Fruit fly (Drosophila melanogaster): ENCODE data around the gene a10.
A peak's percentile ranks its signal among the peaks of the same experiment; 100 is the strongest.

DNA sequence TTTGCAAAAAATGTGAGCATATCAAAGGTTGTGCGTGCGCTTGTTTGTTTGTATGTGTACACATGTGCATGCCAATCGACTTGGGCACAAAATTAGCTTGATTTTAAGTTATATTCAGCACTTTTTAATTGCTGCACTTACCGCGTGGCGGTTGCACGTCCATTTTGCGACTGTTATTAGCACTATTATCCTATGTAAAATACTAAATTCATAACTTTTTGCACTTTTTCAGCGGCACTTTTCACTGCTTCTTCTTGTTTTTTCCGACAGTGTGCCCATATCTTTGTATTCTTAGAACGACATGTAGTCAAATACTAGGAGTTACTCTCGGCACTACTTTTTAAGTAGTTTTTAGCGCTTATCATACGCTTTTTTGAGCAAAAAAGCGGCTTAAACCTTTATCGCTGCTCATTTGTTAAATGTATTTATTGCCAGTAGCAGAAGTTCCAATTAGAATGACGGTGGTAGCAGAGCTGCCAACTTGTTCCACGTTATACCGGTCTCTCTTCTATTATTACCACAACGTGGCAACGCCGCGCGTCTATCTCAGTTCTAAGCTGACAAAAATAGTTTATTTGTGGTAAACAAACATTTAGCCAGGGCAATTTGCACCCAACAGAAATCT, 18.9 kb upstream of the a10 start, which contains the start of the genes scaf6 and Papst2:
- TF ChIP-seq CG5204 (GFP tag; optimal IDR thresholded peaks at IDR 0.05) (no peak), Mnt (GFP tag; optimal IDR thresholded peaks at IDR 0.05) (peak; percentile 84), CG11617 (GFP tag; optimal IDR thresholded peaks at IDR 0.05) (peak; percentile 42), kay (GFP tag; ENCODE audit: borderline replicate concordance) (no peak), CG7101 (tag; optimal IDR thresholded peaks at IDR 0.05) (peak; percentile 4), CG33017 (tag; optimal IDR thresholded peaks at IDR 0.05) (no peak), Crg-1 (GFP tag; optimal IDR thresholded peaks at IDR 0.05) (no peak), Hr96 (GFP tag; optimal IDR thresholded peaks at IDR 0.05) (no peak), ovo (GFP tag; optimal IDR thresholded peaks at IDR 0.05) (no peak)

Data from whole organism, adult.